Fruit fly (Drosophila melanogaster): ENCODE data around the gene if.
A peak's percentile ranks its signal among the peaks of the same experiment; 100 is the strongest.

if gene

dm6 chrX:16723203-16724173 is 59.7 kb downstream of the if start (continued):
- TF ChIP-seq pan (optimal IDR thresholded peaks at IDR 0.05) (no peak), pan (GFP tag; optimal IDR thresholded peaks at IDR 0.05 in 1 of 2, IDR thresholded peaks at IDR 0.05 in 1 of 2) (peak in 1 of 2 experiments; percentile 53), sens-2 (GFP tag; IDR thresholded peaks at IDR 0.05) (no peak), CG33557 (GFP tag; optimal IDR thresholded peaks at IDR 0.05) (peak; percentile 31), Bgb (GFP tag; IDR thresholded peaks at IDR 0.05; ENCODE audit: partially characterized antibody) (peak; percentile 19; the same call in 1 of the 2 replicates), Opbp (GFP tag; IDR thresholded peaks at IDR 0.05; ENCODE audit: partially characterized antibody) (no peak), pfk (GFP tag; optimal IDR thresholded peaks at IDR 0.05) (no peak), CG16813 (GFP tag; IDR thresholded peaks at IDR 0.05; ENCODE audit: partially characterized antibody) (no peak), CG11695 (GFP tag; IDR thresholded peaks at IDR 0.05) (peak; percentile 81), CG12391 (tag; optimal IDR thresholded peaks at IDR 0.05) (peak; percentile 83), CG10462 (GFP tag; optimal IDR thresholded peaks at IDR 0.05) (peak; percentile 33), CG5180 (GFP tag; optimal IDR thresholded peaks at IDR 0.05) (peak; percentile 50), stwl (tag; optimal IDR thresholded peaks at IDR 0.05) (no peak), CG8765 (GFP tag; IDR thresholded peaks at IDR 0.05) (no peak), repo (GFP tag; optimal IDR thresholded peaks at IDR 0.05) (no peak), cg (GFP tag; optimal IDR thresholded peaks at IDR 0.05) (peak; percentile 56), gem (tag; optimal IDR thresholded peaks at IDR 0.05) (peak; percentile 91), CG32532 (GFP tag; IDR thresholded peaks at IDR 0.05) (peak; percentile 80), CG6654 (GFP tag; optimal IDR thresholded peaks at IDR 0.05) (no peak), CG14965 (GFP tag; optimal IDR thresholded peaks at IDR 0.05; ENCODE audit: borderline replicate concordance) (no peak), h (optimal IDR thresholded peaks at IDR 0.05) (no peak), pb (GFP tag; optimal IDR thresholded peaks at IDR 0.05) (no peak), ara (GFP tag; IDR thresholded peaks at IDR 0.05) (peak; percentile 55; the same call in 1 of the 2 replicates), Deaf1 (tag; optimal IDR thresholded peaks at IDR 0.05) (peak; percentile 47), Elba2 (GFP tag; optimal IDR thresholded peaks at IDR 0.05) (no peak), CG13123 (GFP tag; optimal IDR thresholded peaks at IDR 0.05) (peak; percentile 17), CG17802 (tag; optimal IDR thresholded peaks at IDR 0.05) (no peak), CG1024 (GFP tag; IDR thresholded peaks at IDR 0.05) (0 out of 2 replicates have a peak, but pooled peaks have one; percentile 10), CG17359 (tag; optimal IDR thresholded peaks at IDR 0.05) (peak; percentile 45), CG11696 (GFP tag; IDR thresholded peaks at IDR 0.05) (peak; percentile 88), gce (GFP tag; IDR thresholded peaks at IDR 0.05) (no peak), CG13775 (GFP tag; optimal IDR thresholded peaks at IDR 0.05) (peak; percentile 67), lilli (GFP tag; optimal IDR thresholded peaks at IDR 0.05) (peak; percentile 74), CG30431 (GFP tag; optimal IDR thresholded peaks at IDR 0.05) (peak; percentile 43), CG6854 (GFP tag; optimal IDR thresholded peaks at IDR 0.05) (peak; percentile 30), CG18599 (GFP tag; optimal IDR thresholded peaks at IDR 0.05) (peak; percentile 75), CG17385 (GFP tag; optimal IDR thresholded peaks at IDR 0.05) (peak; percentile 79), CG17829 (tag; optimal IDR thresholded peaks at IDR 0.05) (peak; percentile 66), slou (GFP tag; optimal IDR thresholded peaks at IDR 0.05) (peak; percentile 10), gro (GFP tag; optimal IDR thresholded peaks at IDR 0.05) (no peak), tx (GFP tag; optimal IDR thresholded peaks at IDR 0.05) (peak; percentile 9), ab (GFP tag; optimal IDR thresholded peaks at IDR 0.05) (no peak), CG34376 (GFP tag; optimal IDR thresholded peaks at IDR 0.05) (no peak), MESR4 (GFP tag; optimal IDR thresholded peaks at IDR 0.05) (no peak), CG11560 (tag; IDR thresholded peaks at IDR 0.05) (no peak), zf30C (GFP tag; optimal IDR thresholded peaks at IDR 0.05) (no peak), CG12071 (GFP tag; optimal IDR thresholded peaks at IDR 0.05) (peak; percentile 17), Myb (GFP tag; optimal IDR thresholded peaks at IDR 0.05) (peak; percentile 23)
